Worm (Caenorhabditis elegans) whole organism, young adult: ENCODE measurements around the gene T11G6.5.

ENCODE experiments used
- F37B4.10 ChIP-seq: fragments of 200-800 bp; sonication (Bioruptor generic); IDR thresholded peaks from 2 replicates; pipeline ENCODE4 v1.3.6; 2022; ENCODE audit warnings: missing genetic modification characterization, missing compliant biosample characterization
- Y53F4B.3 ChIP-seq: fragments of 200-800 bp; sonication (Bioruptor generic); IDR thresholded peaks from 2 replicates; pipeline ENCODE4 v1.3.6; 2022; ENCODE audit warnings: missing genetic modification reagents, missing genetic modification characterization, missing compliant biosample characterization
- ama-1 ChIP-seq, 3 experiments: fragments of 150-350 bp in 1 of 3; sonication (generic microtip) in 2 of 3; optimal IDR thresholded peaks; 2 replicates each; lab custom pipeline; 2014 to 2018; ENCODE audit warnings: missing biosample characterization in 2 of 3, missing genetic modification characterization in 2 of 3, missing genetic modification reagents in 2 of 3
- snpc-1.1 ChIP-seq: sonication (generic microtip); optimal IDR thresholded peaks from 2 replicates; lab custom pipeline; 2017; ENCODE audit warnings: missing genetic modification characterization, mild to moderate bottlenecking, missing compliant biosample characterization, antibody characterized with exemption, moderate library complexity, missing genotype, missing genetic modification reagents; ENCODE audit not compliant: insufficient read depth
- snpc-4 ChIP-seq, 5 experiments: fragments of 150-350 bp in 1 of 5; sonication (generic microtip) in 4 of 5; optimal IDR thresholded peaks; 2 replicates each; lab custom pipeline; 2014 to 2018; ENCODE audit warnings: missing genetic modification characterization in 5 of 5, missing biosample characterization in 3 of 5, antibody characterized with exemption in 2 of 5, mild to moderate bottlenecking in 2 of 5, missing compliant biosample characterization in 2 of 5, missing genotype in 2 of 5, moderate library complexity in 2 of 5, missing genetic modification reagents in 1 of 5

DNA sequence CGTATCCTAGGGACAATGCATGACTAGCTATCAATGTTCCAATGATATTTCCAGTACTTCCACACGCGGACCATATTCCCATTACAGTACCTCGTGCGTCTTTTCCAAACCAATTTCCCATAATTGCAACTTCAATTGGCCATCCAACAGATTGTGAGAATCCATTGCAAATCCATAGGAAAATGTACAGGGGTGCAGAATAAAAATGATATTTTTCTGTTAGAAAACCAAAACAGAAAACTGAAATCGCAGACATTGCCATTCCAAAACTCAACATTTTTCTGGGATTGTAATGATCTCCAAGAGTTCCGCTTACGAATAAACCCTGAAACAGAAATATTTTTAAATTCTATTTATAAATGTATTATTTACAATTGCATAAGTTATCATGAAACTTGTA is 8.6 kb upstream of the T11G6.5 start:
- TF ChIP-seq F37B4.10 (GFP tag; lab: Robert Waterston, UW): no peak
- TF ChIP-seq snpc-1.1 (tag; lab: Kevin White, UChicago): no peak
- no peak for TF ChIP-seq ama-1 (optimal IDR thresholded peaks at IDR 0.05; lab: Kevin White, UChicago)
- no peak for TF ChIP-seq ama-1 (GFP tag; optimal IDR thresholded peaks at IDR 0.05; lab: Kevin White, UChicago)
- TF ChIP-seq Y53F4B.3 (GFP tag; lab: Robert Waterston, UW): no peak
- TF ChIP-seq snpc-4 (GFP tag; optimal IDR thresholded peaks at IDR 0.05; lab: Kevin White, UChicago): no peak
- TF ChIP-seq snpc-4 (tag; optimal IDR thresholded peaks at IDR 0.05; lab: Kevin White, UChicago): no peak
